Fruit fly (Drosophila melanogaster): ENCODE measurements around the gene CG7368.
A peak's percentile ranks its signal among the peaks of the same experiment; 100 is the strongest.

Gene CG7368

dm6 chr3L:11554338-11554737 is 42.7 kb upstream of the CG7368 start (continued):
- TF ChIP-seq CG2889 (GFP tag; IDR thresholded peaks at IDR 0.05) (0 out of 3 replicates have a peak, but pooled peaks have one; percentile 21), ac (GFP tag; optimal IDR thresholded peaks at IDR 0.05) (peak; percentile 98), wor (GFP tag; IDR thresholded peaks at IDR 0.05) (no peak), Hsf (GFP tag; optimal IDR thresholded peaks at IDR 0.05) (peak; percentile 86), gce (GFP tag; IDR thresholded peaks at IDR 0.05) (peak; percentile 39; the same call in 1 of the 3 replicates), CG31441 (GFP tag; IDR thresholded peaks at IDR 0.05) (peak; percentile 97), H15 (GFP tag; IDR thresholded peaks at IDR 0.05) (peak; percentile 79), HLHmδ (GFP tag; optimal IDR thresholded peaks at IDR 0.05) (no peak), dati (GFP tag; IDR thresholded peaks at IDR 0.05) (peak; percentile 54; the same call in 1 of the 2 replicates), her (GFP tag; optimal IDR thresholded peaks at IDR 0.05) (peak; percentile 46), Fer3 (tag; optimal IDR thresholded peaks at IDR 0.05) (peak; percentile 64), seq (GFP tag; IDR thresholded peaks at IDR 0.05) (peak; percentile 51; the same call in 1 of the 2 replicates), ssp (GFP tag; IDR thresholded peaks at IDR 0.05) (peak; percentile 62), ap (GFP tag; IDR thresholded peaks at IDR 0.05) (peak; percentile 68; the same call in 1 of the 2 replicates), CG8924 (tag; optimal IDR thresholded peaks at IDR 0.05) (peak; percentile 93), Dip2 (GFP tag; IDR thresholded peaks at IDR 0.05) (no peak), salm (tag; optimal IDR thresholded peaks at IDR 0.05) (peak; percentile 18), CG34422 (GFP tag; IDR thresholded peaks at IDR 0.05) (peak; percentile 85), knrl (GFP tag; IDR thresholded peaks at IDR 0.05; ENCODE audit: partially characterized antibody) (no peak), Dip3 (GFP tag; optimal IDR thresholded peaks at IDR 0.05) (no peak), CG2678 (tag; optimal IDR thresholded peaks at IDR 0.05) (peak; percentile 82), ken (GFP tag; IDR thresholded peaks at IDR 0.05) (peak; percentile 80), CG4707 (GFP tag; optimal IDR thresholded peaks at IDR 0.05) (peak; percentile 67), dan (GFP tag; IDR thresholded peaks at IDR 0.05) (no peak; the same call in 1 of the 2 replicates), CG6654 (GFP tag; optimal IDR thresholded peaks at IDR 0.05) (peak; percentile 48), repo (GFP tag; optimal IDR thresholded peaks at IDR 0.05) (peak; percentile 65), sr (GFP tag; IDR thresholded peaks at IDR 0.05) (no peak), CG9817 (tag; optimal IDR thresholded peaks at IDR 0.05) (no peak), tll (GFP tag; optimal IDR thresholded peaks at IDR 0.05) (peak in 1 of 2 experiments; percentile 53), HmgZ (tag; optimal IDR thresholded peaks at IDR 0.05) (peak; percentile 25), az2 (GFP tag; optimal IDR thresholded peaks at IDR 0.05) (peak; percentile 90), ase (GFP tag; IDR thresholded peaks at IDR 0.05) (peak; percentile 68; the same call in 1 of the 3 replicates), br (optimal IDR thresholded peaks at IDR 0.05) (no peak), CG8478 (optimal IDR thresholded peaks at IDR 0.05) (no peak), CG15514 (GFP tag; optimal IDR thresholded peaks at IDR 0.05) (peak; percentile 33), CG5953 (GFP tag; IDR thresholded peaks at IDR 0.05) (no peak), CG14050 (GFP tag; IDR thresholded peaks at IDR 0.05) (no peak), Camta (GFP tag; optimal IDR thresholded peaks at IDR 0.05) (peak; percentile 82), Neu2 (GFP tag; optimal IDR thresholded peaks at IDR 0.05; ENCODE audit: borderline replicate concordance) (no peak), jumu (GFP tag; optimal IDR thresholded peaks at IDR 0.05) (peak; percentile 66), Meics (GFP tag; optimal IDR thresholded peaks at IDR 0.05) (peak; percentile 51), oc (tag; optimal IDR thresholded peaks at IDR 0.05) (peak; percentile 80), CG3407 (GFP tag; optimal IDR thresholded peaks at IDR 0.05) (peak; percentile 85), CG1024 (GFP tag; IDR thresholded peaks at IDR 0.05) (peak; percentile 74), usp (GFP tag; optimal IDR thresholded peaks at IDR 0.05) (no peak), ci (GFP tag; IDR thresholded peaks at IDR 0.05) (peak; percentile 89), gsb (GFP tag; IDR thresholded peaks at IDR 0.05) (no peak), Stat92E (GFP tag; optimal IDR thresholded peaks at IDR 0.05) (peak in 1 of 3 experiments; percentile 94), eyg (GFP tag; optimal IDR thresholded peaks at IDR 0.05) (no peak), CG10543 (GFP tag; optimal IDR thresholded peaks at IDR 0.05) (no peak), CG8089 (GFP tag; optimal IDR thresholded peaks at IDR 0.05) (peak; percentile 59), Oaz (GFP tag; IDR thresholded peaks at IDR 0.05) (no peak)

Measured in whole organism, embryonic.